Worm (Caenorhabditis elegans) whole organism, young adult: ENCODE data around the gene Y42H9AR.2.

Source experiments
- B0336.3 ChIP-seq: fragments of 200-800 bp; sonication (Bioruptor generic); IDR thresholded peaks from 2 replicates; pipeline ENCODE4 v1.3.6; 2022; ENCODE audit warnings: missing genetic modification characterization, missing compliant biosample characterization
- F23B12.7 ChIP-seq: sonication (generic microtip); optimal IDR thresholded peaks from 2 replicates; lab custom pipeline; 2017; ENCODE audit warnings: missing genetic modification characterization, mild to moderate bottlenecking, missing compliant biosample characterization, antibody characterized with exemption, moderate library complexity; ENCODE audit not compliant: insufficient read depth
- F49E8.2 ChIP-seq: sonication (generic microtip); optimal IDR thresholded peaks from 3 replicates; lab custom pipeline; 2017; ENCODE audit warnings: missing genetic modification characterization, mild to moderate bottlenecking, missing compliant biosample characterization, antibody characterized with exemption, moderate library complexity; ENCODE audit not compliant: insufficient read depth
- Y95B8A.8 ChIP-seq: fragments of 200-800 bp; sonication (Bioruptor generic); IDR thresholded peaks from 2 replicates; pipeline ENCODE4 v1.3.6; 2022; ENCODE audit warnings: missing genetic modification reagents, missing genetic modification characterization, missing compliant biosample characterization
- ZK185.1 ChIP-seq: sonication (generic microtip); optimal IDR thresholded peaks from 2 replicates; lab custom pipeline; 2016; ENCODE audit warnings: mild to moderate bottlenecking, missing genetic modification characterization, missing compliant biosample characterization; ENCODE audit not compliant: poor library complexity, severe bottlenecking
- akir-1 ChIP-seq: fragments of 200-800 bp; sonication (Bioruptor generic); optimal IDR thresholded peaks from 2 replicates; lab custom pipeline; 2018; ENCODE audit warnings: mild to moderate bottlenecking, missing genetic modification characterization, moderate library complexity, missing compliant biosample characterization
- attf-3 ChIP-seq: fragments of 200-800 bp; sonication (Bioruptor generic); conservative IDR thresholded peaks from 2 replicates; pipeline ENCODE4 v1.3.6; 2022; ENCODE audit warnings: missing genetic modification reagents, missing genetic modification characterization, missing compliant biosample characterization
- cebp-1 ChIP-seq, 2 experiments: fragments of 200-800 bp in 1 of 2; sonication (Bioruptor generic) in 1 of 2; sonication (generic microtip) in 1 of 2; IDR thresholded peaks in 1 of 2; optimal IDR thresholded peaks in 1 of 2; 2 replicates each; pipeline versions ENCODE4 v1.3.6 to Lab custom; 2017 to 2022; ENCODE audit warnings: missing compliant biosample characterization in 2 of 2, missing genetic modification characterization in 2 of 2, mild to moderate bottlenecking in 1 of 2, missing genetic modification reagents in 1 of 2, moderate library complexity in 1 of 2
- cebp-2 ChIP-seq: fragments of 200-800 bp; sonication (Bioruptor generic); IDR thresholded peaks from 2 replicates; pipeline ENCODE4 v1.3.6; 2022; ENCODE audit warnings: missing genetic modification characterization, missing compliant biosample characterization
- ceh-27 ChIP-seq: fragments of 200-800 bp; sonication (Bioruptor generic); optimal IDR thresholded peaks from 2 replicates; lab custom pipeline; 2018; ENCODE audit warnings: mild to moderate bottlenecking, missing genetic modification characterization, moderate library complexity, missing compliant biosample characterization
- ceh-91 ChIP-seq: fragments of 200-800 bp; sonication (Bioruptor generic); IDR thresholded peaks from 2 replicates; pipeline ENCODE4 v1.3.6; 2022; ENCODE audit warnings: missing genetic modification reagents, missing genetic modification characterization, missing compliant biosample characterization
- ekl-4 ChIP-seq: fragments of 200-800 bp; sonication (Bioruptor generic); IDR thresholded peaks from 2 replicates; pipeline ENCODE4 v1.3.6; 2022; ENCODE audit warnings: missing genetic modification reagents, missing genetic modification characterization, missing compliant biosample characterization
- ets-4 ChIP-seq: fragments of 200-800 bp; sonication (Bioruptor generic); optimal IDR thresholded peaks from 2 replicates; lab custom pipeline; 2018; ENCODE audit warnings: mild to moderate bottlenecking, missing genetic modification characterization, missing compliant biosample characterization
- gei-17 ChIP-seq: fragments of 200-800 bp; sonication (Bioruptor generic); optimal IDR thresholded peaks from 2 replicates; lab custom pipeline; 2018; ENCODE audit warnings: mild to moderate bottlenecking, missing genetic modification characterization, missing compliant biosample characterization
- hlh-12 ChIP-seq: sonication (generic microtip); optimal IDR thresholded peaks from 2 replicates; lab custom pipeline; 2016; ENCODE audit warnings: missing genetic modification characterization, missing compliant biosample characterization
- lag-1 ChIP-seq: fragments of 200-800 bp; sonication (Bioruptor generic); IDR thresholded peaks from 2 replicates; pipeline ENCODE4 v1.3.6; 2022; ENCODE audit warnings: missing genetic modification reagents, missing genetic modification characterization, missing compliant biosample characterization
- let-526 ChIP-seq: fragments of 200-800 bp; sonication (Bioruptor generic); IDR thresholded peaks from 2 replicates; pipeline ENCODE4 v1.3.6; 2022; ENCODE audit warnings: missing genetic modification reagents, missing genetic modification characterization, missing compliant biosample characterization
- let-607 ChIP-seq, 2 experiments: fragments of 200-800 bp in 1 of 2; sonication (Bioruptor generic) in 1 of 2; sonication (generic microtip) in 1 of 2; optimal IDR thresholded peaks; 2 replicates each; lab custom pipeline; 2016 to 2018; ENCODE audit warnings: mild to moderate bottlenecking in 2 of 2, missing compliant biosample characterization in 2 of 2, missing genetic modification characterization in 2 of 2, moderate library complexity in 2 of 2, missing genotype in 1 of 2
- lin-40 ChIP-seq: sonication (generic microtip); optimal IDR thresholded peaks from 2 replicates; lab custom pipeline; 2016; ENCODE audit warnings: missing genetic modification characterization, mild to moderate bottlenecking, missing compliant biosample characterization, missing genotype, missing genetic modification reagents
- lsy-27 ChIP-seq: sonication (generic microtip); optimal IDR thresholded peaks from 2 replicates; lab custom pipeline; 2017; ENCODE audit warnings: missing genetic modification characterization, mild to moderate bottlenecking, missing compliant biosample characterization, antibody characterized with exemption, missing genotype, borderline replicate concordance; ENCODE audit not compliant: insufficient read depth
- madf-3 ChIP-seq: fragments of 200-800 bp; sonication (Bioruptor generic); IDR thresholded peaks from 2 replicates; pipeline ENCODE4 v1.3.6; 2022; ENCODE audit warnings: missing genetic modification reagents, missing genetic modification characterization, missing compliant biosample characterization
- mxl-1 ChIP-seq: sonication (generic microtip); optimal IDR thresholded peaks from 2 replicates; lab custom pipeline; 2016; ENCODE audit warnings: missing genetic modification characterization, missing compliant biosample characterization
- nfya-1 ChIP-seq: sonication (generic microtip); optimal IDR thresholded peaks from 2 replicates; lab custom pipeline; 2017; ENCODE audit warnings: antibody characterized with exemption, missing compliant biosample characterization, missing genetic modification characterization, borderline replicate concordance; ENCODE audit not compliant: insufficient read depth
- nfya-2 ChIP-seq: fragments of 200-800 bp; sonication (Bioruptor generic); IDR thresholded peaks from 2 replicates; pipeline ENCODE4 v1.3.6; 2022; ENCODE audit warnings: missing genetic modification reagents, missing genetic modification characterization, missing compliant biosample characterization
- nhr-179 ChIP-seq: sonication (generic microtip); optimal IDR thresholded peaks from 2 replicates; lab custom pipeline; 2016; ENCODE audit warnings: mild to moderate bottlenecking, missing genetic modification characterization, missing compliant biosample characterization
- nhr-80 ChIP-seq: sonication (generic microtip); optimal IDR thresholded peaks from 2 replicates; lab custom pipeline; 2016; ENCODE audit warnings: missing genetic modification characterization, missing compliant biosample characterization
- snpc-1.1 ChIP-seq: sonication (generic microtip); optimal IDR thresholded peaks from 2 replicates; lab custom pipeline; 2017; ENCODE audit warnings: missing genetic modification characterization, mild to moderate bottlenecking, missing compliant biosample characterization, antibody characterized with exemption, moderate library complexity, missing genotype, missing genetic modification reagents; ENCODE audit not compliant: insufficient read depth
- sptf-2 ChIP-seq: fragments of 200-800 bp; sonication (Bioruptor generic); optimal IDR thresholded peaks from 2 replicates; lab custom pipeline; 2018; ENCODE audit warnings: mild to moderate bottlenecking, missing genetic modification characterization, missing compliant biosample characterization
- tbx-9 ChIP-seq: sonication (generic microtip); optimal IDR thresholded peaks from 2 replicates; lab custom pipeline; 2016; ENCODE audit warnings: borderline replicate concordance, missing genetic modification characterization, inconsistent platforms, missing compliant biosample characterization
- tlf-1 ChIP-seq: fragments of 200-800 bp; sonication (Bioruptor generic); optimal IDR thresholded peaks from 2 replicates; lab custom pipeline; 2018; ENCODE audit warnings: mild to moderate bottlenecking, missing genetic modification characterization, missing compliant biosample characterization
- zim-3 ChIP-seq: sonication (generic microtip); optimal IDR thresholded peaks from 2 replicates; lab custom pipeline; 2017; ENCODE audit warnings: mild to moderate bottlenecking, missing genetic modification characterization, moderate library complexity, missing compliant biosample characterization
- ztf-18 ChIP-seq: sonication (generic microtip); optimal IDR thresholded peaks from 2 replicates; lab custom pipeline; 2016; ENCODE audit warnings: missing genotype, mild to moderate bottlenecking, missing genetic modification characterization, missing compliant biosample characterization
- ztf-25 ChIP-seq: fragments of 200-800 bp; sonication (Bioruptor generic); IDR thresholded peaks from 2 replicates; pipeline ENCODE4 v1.3.6; 2022; ENCODE audit warnings: missing genetic modification reagents, missing genetic modification characterization, missing compliant biosample characterization
- ztf-28 ChIP-seq: fragments of 200-800 bp; sonication (Bioruptor generic); IDR thresholded peaks from 2 replicates; pipeline ENCODE4 v1.3.6; 2022; ENCODE audit warnings: missing genetic modification reagents, missing genetic modification characterization, missing compliant biosample characterization

Y42H9AR.2 gene

DNA sequence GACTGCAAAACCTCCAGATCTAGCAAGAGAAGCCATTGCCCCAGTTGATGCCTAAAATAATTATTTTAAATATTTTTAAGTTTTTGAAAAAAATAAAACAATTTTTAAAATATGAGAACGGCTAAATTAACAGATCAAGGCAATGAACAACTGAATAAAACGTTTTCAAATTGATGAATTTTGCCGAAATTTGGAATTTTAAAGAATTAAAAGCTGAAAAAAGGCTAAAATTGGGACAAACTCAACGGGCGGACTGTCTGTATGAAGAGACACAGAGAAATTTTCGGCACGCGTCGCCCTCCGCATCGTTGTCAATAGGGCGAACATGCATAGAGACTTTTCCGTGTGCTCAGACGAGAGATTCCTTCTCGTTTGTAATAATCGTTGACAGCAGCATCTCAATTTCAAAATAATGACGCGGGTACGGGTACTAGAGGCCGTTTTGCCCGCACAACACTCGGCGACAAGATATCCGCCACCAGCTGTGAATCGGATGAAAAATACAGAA is 36.4 kb downstream of the Y42H9AR.2 start, which contains the start of the genes isp-1 and islo-1 (continued):
- no peak for TF ChIP-seq nfya-1 (tag; lab: Kevin White, UChicago)
- TF ChIP-seq zim-3 (tag; lab: Kevin White, UChicago): no peak
- TF ChIP-seq madf-3 (GFP tag; lab: Robert Waterston, UW): peak; percentile 92
- TF ChIP-seq ztf-25 (GFP tag; lab: Robert Waterston, UW): no peak
- peak; percentile 1 for TF ChIP-seq F49E8.2 (tag; lab: Kevin White, UChicago)
- TF ChIP-seq attf-3: no peak
- 0 out of 2 replicates have a peak, but pooled peaks have one; percentile 19 for TF ChIP-seq ceh-91 (GFP tag; lab: Robert Waterston, UW)
- TF ChIP-seq tbx-9: no peak
- TF ChIP-seq snpc-1.1: no peak
- no peak for TF ChIP-seq sptf-2 (GFP tag; lab: Kevin White, UChicago)
- no peak for TF ChIP-seq lsy-27 (tag; lab: Kevin White, UChicago)
- no peak for TF ChIP-seq cebp-1 (GFP tag; IDR thresholded peaks at IDR 0.05; lab: Robert Waterston, UW)
- TF ChIP-seq cebp-1 (tag; optimal IDR thresholded peaks at IDR 0.05; lab: Kevin White, UChicago): no peak
- no peak for TF ChIP-seq let-526
- TF ChIP-seq hlh-12 (tag; lab: Kevin White, UChicago): no peak

DNA sequence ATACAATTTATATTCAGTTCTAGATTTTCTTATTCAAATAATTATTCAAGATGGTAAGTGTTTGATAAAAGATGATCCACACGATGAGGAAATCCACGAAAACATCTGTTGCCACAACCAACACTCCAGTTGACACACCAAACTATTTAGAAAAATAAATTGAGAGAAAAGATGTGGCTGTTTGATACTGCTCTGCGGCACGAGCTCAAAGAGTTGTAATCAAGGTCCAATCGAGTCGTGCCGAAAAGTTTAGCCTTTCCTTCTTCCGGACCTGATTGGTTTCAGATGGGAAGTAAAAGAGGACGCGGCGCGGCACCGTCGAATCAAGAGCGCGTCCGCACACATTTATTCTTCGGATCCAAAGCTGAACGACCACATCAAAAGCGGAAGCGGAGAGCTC is 36.8 kb downstream of the Y42H9AR.2 start:
- TF ChIP-seq lsy-27 (tag; lab: Kevin White, UChicago) (no peak), gei-17 (no peak), ekl-4 (GFP tag; lab: Robert Waterston, UW) (no peak), B0336.3 (GFP tag; lab: Robert Waterston, UW) (no peak), ztf-28 (GFP tag; lab: Robert Waterston, UW) (no peak), lag-1 (GFP tag; lab: Robert Waterston, UW) (no peak), nfya-2 (GFP tag; lab: Robert Waterston, UW) (no peak), ZK185.1 (tag; lab: Kevin White, UChicago) (no peak), ztf-18 (tag; lab: Kevin White, UChicago) (no peak)

- no peak for TF ChIP-seq hlh-12 (tag; lab: Kevin White, UChicago)
- no peak for TF ChIP-seq mxl-1 (tag; lab: Kevin White, UChicago)
- no peak for TF ChIP-seq lag-1 (GFP tag; lab: Robert Waterston, UW)
- TF ChIP-seq ekl-4 (GFP tag; lab: Robert Waterston, UW): no peak
- TF ChIP-seq let-607 (tag; optimal IDR thresholded peaks at IDR 0.05; lab: Kevin White, UChicago): peak in 1 of 2 experiments; percentile 19
- no peak for TF ChIP-seq nfya-1 (tag; lab: Kevin White, UChicago)
- TF ChIP-seq lin-40 (tag; lab: Kevin White, UChicago): no peak
- no peak for TF ChIP-seq akir-1 (GFP tag; lab: Kevin White, UChicago)
- no peak for TF ChIP-seq ceh-27 (GFP tag; lab: Kevin White, UChicago)
- TF ChIP-seq F23B12.7: peak; percentile 11
- TF ChIP-seq nhr-179: no peak
- peak; percentile 68 for TF ChIP-seq nhr-80 (tag; lab: Kevin White, UChicago)
- no peak for TF ChIP-seq Y95B8A.8 (GFP tag; lab: Robert Waterston, UW)
- TF ChIP-seq tlf-1 (GFP tag; lab: Kevin White, UChicago): no peak
- TF ChIP-seq ets-4 (GFP tag; lab: Kevin White, UChicago): no peak
- no peak for TF ChIP-seq cebp-2 (GFP tag; lab: Robert Waterston, UW)
Observed at ce11 chrIV:8138984-8139383, 39.3 kb downstream of the Y42H9AR.2 start, which contains the start of gene pmk-3. TSS of gene pmk-3 (plus strand) at chrIV:8139219.
